Fruit fly (Drosophila melanogaster) whole organism, prepupa: ENCODE results near the gene CG42525.

Experiments
- Blimp-1 ChIP-seq: fragments of 200-800 bp; sonication (Bioruptor generic); optimal IDR thresholded peaks from 3 replicates; lab custom pipeline; 2017; ENCODE audit warnings: missing biosample characterization, missing genetic modification characterization, mild to moderate bottlenecking, moderate library complexity, missing genetic modification reagents
- CG10631 ChIP-seq: fragments of 200-800 bp; sonication (Bioruptor generic); optimal IDR thresholded peaks from 2 replicates; lab custom pipeline; 2016; ENCODE audit warnings: missing biosample characterization, missing genetic modification characterization
- CG10669 ChIP-seq: fragments of 200-800 bp; sonication (Bioruptor generic); optimal IDR thresholded peaks from 3 replicates; lab custom pipeline; 2018; ENCODE audit warnings: missing biosample characterization, mild to moderate bottlenecking, missing genetic modification characterization, moderate library complexity
- CG11294 ChIP-seq: fragments of 200-800 bp; sonication (Bioruptor generic); IDR thresholded peaks from 2 replicates; pipeline ENCODE4 v1.3.6; 2022; ENCODE audit warnings: missing biosample characterization, missing genetic modification characterization
- CG11762 ChIP-seq: fragments of 200-800 bp; sonication (Bioruptor generic); optimal IDR thresholded peaks from 3 replicates; lab custom pipeline; 2016; ENCODE audit warnings: missing biosample characterization, missing genetic modification characterization; ENCODE audit not compliant: insufficient read depth
- CG11902 ChIP-seq: fragments of 200-800 bp; sonication (Bioruptor generic); optimal IDR thresholded peaks from 3 replicates; lab custom pipeline; 2016; ENCODE audit warnings: missing biosample characterization, missing genetic modification characterization
- CG15336 ChIP-seq: fragments of 200-800 bp; sonication (Bioruptor generic); IDR thresholded peaks from 2 replicates; pipeline ENCODE4 v1.3.6; 2022; ENCODE audit warnings: missing biosample characterization, missing genetic modification characterization
- CG1621 ChIP-seq: fragments of 200-800 bp; sonication (Bioruptor generic); optimal IDR thresholded peaks from 3 replicates; lab custom pipeline; 2018; ENCODE audit warnings: missing biosample characterization, mild to moderate bottlenecking, missing genetic modification characterization
- CG3032 ChIP-seq: fragments of 200-800 bp; optimal IDR thresholded peaks from 2 replicates; lab custom pipeline; 2019; ENCODE audit warnings: missing biosample characterization, mild to moderate bottlenecking, missing genetic modification characterization, moderate library complexity
- CG31627 ChIP-seq: fragments of 200-800 bp; sonication (Bioruptor generic); optimal IDR thresholded peaks from 3 replicates; lab custom pipeline; 2016; ENCODE audit warnings: missing biosample characterization, missing genetic modification characterization
- CG34406 ChIP-seq: fragments of 200-800 bp; sonication (Bioruptor generic); optimal IDR thresholded peaks from 3 replicates; lab custom pipeline; 2016; ENCODE audit warnings: missing biosample characterization, missing genetic modification characterization
- CG4318 ChIP-seq: fragments of 200-800 bp; sonication (Bioruptor generic); optimal IDR thresholded peaks from 3 replicates; lab custom pipeline; 2017; ENCODE audit warnings: missing biosample characterization, mild to moderate bottlenecking, missing genetic modification characterization
- CG6163 ChIP-seq: fragments of 200-800 bp; sonication (Bioruptor generic); IDR thresholded peaks from 3 replicates; pipeline ENCODE4 v1.3.6; 2022; ENCODE audit warnings: missing biosample characterization, missing genetic modification characterization
- CG6276 ChIP-seq: fragments of 200-800 bp; sonication (Bioruptor generic); optimal IDR thresholded peaks from 2 replicates; lab custom pipeline; 2017; ENCODE audit warnings: missing biosample characterization, mild to moderate bottlenecking, missing genetic modification characterization
- CG6792 ChIP-seq: fragments of 200-800 bp; sonication (Bioruptor generic); optimal IDR thresholded peaks from 3 replicates; lab custom pipeline; 2016; ENCODE audit warnings: missing biosample characterization, missing genetic modification characterization
- CG6854 ChIP-seq: fragments of 200-800 bp; sonication (Bioruptor generic); optimal IDR thresholded peaks from 2 replicates; lab custom pipeline; 2017; ENCODE audit warnings: missing biosample characterization, mild to moderate bottlenecking, missing genetic modification characterization
- CG7368 ChIP-seq: fragments of 200-800 bp; sonication (Bioruptor generic); optimal IDR thresholded peaks from 3 replicates; lab custom pipeline; 2016; ENCODE audit warnings: missing biosample characterization, missing genetic modification characterization
- CG8119 ChIP-seq: fragments of 200-800 bp; sonication (Bioruptor generic); IDR thresholded peaks from 3 replicates; pipeline ENCODE4 v1.3.6; 2022; ENCODE audit warnings: missing biosample characterization, missing genetic modification characterization
- CG8319 ChIP-seq: fragments of 200-800 bp; sonication (Bioruptor generic); optimal IDR thresholded peaks from 3 replicates; lab custom pipeline; 2016; ENCODE audit warnings: missing biosample characterization, missing genetic modification characterization
- CG9139 ChIP-seq: fragments of 200-800 bp; sonication (Bioruptor generic); optimal IDR thresholded peaks from 3 replicates; lab custom pipeline; 2017; ENCODE audit warnings: missing biosample characterization, mild to moderate bottlenecking, missing genetic modification characterization
- Eip75B ChIP-seq: fragments of 200-800 bp; sonication (Bioruptor generic); optimal IDR thresholded peaks from 3 replicates; lab custom pipeline; 2016; ENCODE audit warnings: missing biosample characterization, missing genetic modification characterization
- Eip78C ChIP-seq: fragments of 200-800 bp; sonication (Bioruptor generic); peaks from one replicate; lab custom pipeline; 2016; ENCODE audit warnings: missing biosample characterization, missing genetic modification characterization
- Eip93F ChIP-seq: fragments of 200-800 bp; sonication (Bioruptor generic); optimal IDR thresholded peaks from 2 replicates; lab custom pipeline; 2016; ENCODE audit warnings: missing biosample characterization, mild to moderate bottlenecking, missing genetic modification characterization
- Ets21C ChIP-seq: fragments of 200-800 bp; sonication (Bioruptor generic); optimal IDR thresholded peaks from 3 replicates; lab custom pipeline; 2016; ENCODE audit warnings: missing biosample characterization, missing genetic modification characterization
- Ets96B ChIP-seq: fragments of 200-800 bp; optimal IDR thresholded peaks from 2 replicates; lab custom pipeline; 2019; ENCODE audit warnings: missing biosample characterization, mild to moderate bottlenecking, missing genetic modification characterization, moderate library complexity
- Gug ChIP-seq: fragments of 200-800 bp; sonication (Bioruptor generic); IDR thresholded peaks from 2 replicates; pipeline ENCODE4 v1.3.6; 2022; ENCODE audit warnings: missing biosample characterization, missing genetic modification characterization
- Hr38 ChIP-seq: sonication (Bioruptor generic); optimal IDR thresholded peaks from 2 replicates; lab custom pipeline; 2016; ENCODE audit warnings: missing biosample characterization, missing genetic modification characterization
- Hr39 ChIP-seq: fragments of 200-800 bp; sonication (Bioruptor generic); optimal IDR thresholded peaks from 2 replicates; lab custom pipeline; 2016; ENCODE audit warnings: missing biosample characterization, missing genetic modification characterization
- Hr4 ChIP-seq: fragments of 200-800 bp; sonication (Bioruptor generic); optimal IDR thresholded peaks from 3 replicates; lab custom pipeline; 2016; ENCODE audit warnings: missing biosample characterization, missing genetic modification characterization
- Lpt ChIP-seq: fragments of 200-800 bp; sonication (Bioruptor generic); optimal IDR thresholded peaks from 3 replicates; lab custom pipeline; 2016; ENCODE audit warnings: missing biosample characterization, missing genetic modification characterization
- Met ChIP-seq: fragments of 200-800 bp; sonication (Bioruptor generic); optimal IDR thresholded peaks from 3 replicates; lab custom pipeline; 2016; ENCODE audit warnings: missing biosample characterization, missing genetic modification characterization
- Sox102F ChIP-seq: fragments of 200-800 bp; sonication (Bioruptor generic); optimal IDR thresholded peaks from 2 replicates; lab custom pipeline; 2016; ENCODE audit warnings: missing biosample characterization, mild to moderate bottlenecking, missing genetic modification characterization
- Sox14 ChIP-seq: fragments of 200-800 bp; sonication (Bioruptor generic); optimal IDR thresholded peaks from 3 replicates; lab custom pipeline; 2016; ENCODE audit warnings: missing biosample characterization, missing genetic modification characterization
- Sox15 ChIP-seq: fragments of 200-800 bp; sonication (Bioruptor generic); optimal IDR thresholded peaks from 3 replicates; lab custom pipeline; 2016; ENCODE audit warnings: missing biosample characterization, missing genetic modification characterization
- achi ChIP-seq: fragments of 200-800 bp; sonication (Bioruptor generic); optimal IDR thresholded peaks from 3 replicates; lab custom pipeline; 2016; ENCODE audit warnings: missing biosample characterization, missing genetic modification characterization
- acj6 ChIP-seq: fragments of 200-800 bp; sonication (Bioruptor generic); optimal IDR thresholded peaks from 3 replicates; lab custom pipeline; 2016; ENCODE audit warnings: missing biosample characterization, missing genetic modification characterization
- cyc ChIP-seq: fragments of 200-800 bp; sonication (Bioruptor generic); optimal IDR thresholded peaks from 3 replicates; lab custom pipeline; 2016; ENCODE audit warnings: missing biosample characterization, missing genetic modification characterization
- dac ChIP-seq: fragments of 200-800 bp; sonication (Bioruptor generic); optimal IDR thresholded peaks from 2 replicates; lab custom pipeline; 2017; ENCODE audit warnings: missing biosample characterization, mild to moderate bottlenecking, missing genetic modification characterization
- dsx ChIP-seq: fragments of 200-800 bp; optimal IDR thresholded peaks from 3 replicates; lab custom pipeline; 2019; ENCODE audit warnings: missing biosample characterization, mild to moderate bottlenecking, missing genetic modification characterization, moderate library complexity; ENCODE audit not compliant: poor library complexity, severe bottlenecking
- eg ChIP-seq: fragments of 200-800 bp; sonication (Bioruptor generic); IDR thresholded peaks from 3 replicates; pipeline ENCODE4 v1.3.6; 2022; ENCODE audit warnings: missing biosample characterization, missing genetic modification characterization
- esn ChIP-seq: fragments of 200-800 bp; sonication (Bioruptor generic); optimal IDR thresholded peaks from 2 replicates; lab custom pipeline; 2016; ENCODE audit warnings: missing biosample characterization, mild to moderate bottlenecking, missing genetic modification characterization, moderate library complexity
- fd59A ChIP-seq: fragments of 200-800 bp; sonication (Bioruptor generic); optimal IDR thresholded peaks from 2 replicates; lab custom pipeline; 2017; ENCODE audit warnings: missing biosample characterization, mild to moderate bottlenecking, missing genetic modification characterization, missing genetic modification reagents
- fd85E ChIP-seq: fragments of 200-800 bp; sonication (Bioruptor generic); optimal IDR thresholded peaks from 3 replicates; lab custom pipeline; 2016; ENCODE audit warnings: missing biosample characterization, missing genetic modification characterization
- fkh ChIP-seq: fragments of 200-800 bp; sonication (Bioruptor generic); optimal IDR thresholded peaks from 3 replicates; lab custom pipeline; 2017; ENCODE audit warnings: missing biosample characterization, mild to moderate bottlenecking, missing genetic modification characterization, moderate library complexity
- lz ChIP-seq: fragments of 200-800 bp; sonication (Bioruptor generic); optimal IDR thresholded peaks from 3 replicates; lab custom pipeline; 2016; ENCODE audit warnings: missing biosample characterization, missing genetic modification characterization
- net ChIP-seq: fragments of 200-800 bp; sonication (Bioruptor generic); optimal IDR thresholded peaks from 3 replicates; lab custom pipeline; 2016; ENCODE audit warnings: missing biosample characterization, missing genetic modification characterization
- pdm3 ChIP-seq: fragments of 200-800 bp; sonication (Bioruptor generic); optimal IDR thresholded peaks from 3 replicates; lab custom pipeline; 2016; ENCODE audit warnings: missing biosample characterization, missing genetic modification characterization
- spab ChIP-seq: fragments of 200-800 bp; sonication (Bioruptor generic); optimal IDR thresholded peaks from 2 replicates; lab custom pipeline; 2017; ENCODE audit warnings: missing biosample characterization, mild to moderate bottlenecking, missing genetic modification characterization, missing genetic modification reagents
- svp ChIP-seq: fragments of 200-800 bp; sonication (Bioruptor generic); peaks from one replicate; lab custom pipeline; 2016; ENCODE audit warnings: missing biosample characterization, missing genetic modification characterization
- topi ChIP-seq: fragments of 200-800 bp; sonication (Bioruptor generic); optimal IDR thresholded peaks from 3 replicates; lab custom pipeline; 2016; ENCODE audit warnings: missing biosample characterization, missing genetic modification characterization

The CG42525 gene

dm6 chr3L:3198447-3199402 lies 9.2 kb upstream of the CG42525 start, which contains the start of the genes CG32276 and gry:
TSS of gene CG32276 (minus strand) at chr3L:3199047.
TSS of gene gry (plus strand) at chr3L:3199090.
- TF ChIP-seq CG8119 (GFP tag; lab: Robert Waterston, UW) (peak; percentile 32; the same call in 1 of the 3 replicates), Eip78C (GFP tag; lab: Kevin White, UChicago) (no peak), Sox102F (GFP tag; lab: Kevin White, UChicago) (peak; percentile 75), CG1621 (tag; lab: Kevin White, UChicago) (peak; percentile 48), CG9139 (no peak), CG6163 (GFP tag; lab: Robert Waterston, UW) (peak; percentile 65), Gug (GFP tag; lab: Robert Waterston, UW) (0 out of 2 replicates have a peak, but pooled peaks have one; percentile 27), CG6854 (GFP tag; lab: Kevin White, UChicago) (peak; percentile 71), Blimp-1 (peak; percentile 38), spab (no peak), acj6 (GFP tag; lab: Kevin White, UChicago) (peak; percentile 73), esn (GFP tag; lab: Kevin White, UChicago) (peak; percentile 77), lz (GFP tag; lab: Kevin White, UChicago) (peak; percentile 85), CG6276 (GFP tag; lab: Kevin White, UChicago) (no peak), CG11762 (peak; percentile 64), Lpt (GFP tag; lab: Kevin White, UChicago) (no peak), CG7368 (no peak), Hr39 (GFP tag; lab: Kevin White, UChicago) (peak; percentile 80), CG4318 (no peak), Met (GFP tag; lab: Kevin White, UChicago) (no peak), dsx (GFP tag; lab: Kevin White, UChicago) (no peak), cyc (GFP tag; lab: Kevin White, UChicago) (peak; percentile 81), pdm3 (GFP tag; lab: Kevin White, UChicago) (no peak), CG3032 (tag; lab: Kevin White, UChicago) (peak; percentile 75), Sox14 (GFP tag; lab: Kevin White, UChicago) (no peak), CG10631 (GFP tag; lab: Kevin White, UChicago) (no peak), CG15336 (GFP tag; lab: Robert Waterston, UW) (peak; percentile 45; the same call in 1 of the 2 replicates), net (GFP tag; lab: Kevin White, UChicago) (no peak), CG10669 (GFP tag; lab: Kevin White, UChicago) (no peak), Eip75B (GFP tag; lab: Kevin White, UChicago) (no peak), dac (no peak), CG11902 (GFP tag; lab: Kevin White, UChicago) (peak; percentile 63), Eip93F (GFP tag; lab: Kevin White, UChicago) (peak; percentile 78), Ets21C (GFP tag; lab: Kevin White, UChicago) (peak; percentile 77), CG31627 (GFP tag; lab: Kevin White, UChicago) (peak; percentile 78), Hr38 (GFP tag; lab: Kevin White, UChicago) (peak; percentile 0), topi (GFP tag; lab: Kevin White, UChicago) (peak; percentile 70), CG11294 (GFP tag; lab: Robert Waterston, UW) (peak; percentile 22; the same call in 1 of the 2 replicates), fkh (GFP tag; lab: Kevin White, UChicago) (peak; percentile 20), eg (GFP tag; lab: Robert Waterston, UW) (peak; percentile 72), CG6792 (GFP tag; lab: Kevin White, UChicago) (peak; percentile 78), svp (peak; percentile 86), CG8319 (GFP tag; lab: Kevin White, UChicago) (peak; percentile 57), Ets96B (tag; lab: Kevin White, UChicago) (no peak), achi (GFP tag; lab: Kevin White, UChicago) (peak; percentile 60), fd59A (GFP tag; lab: Kevin White, UChicago) (peak; percentile 11), Sox15 (GFP tag; lab: Kevin White, UChicago) (peak; percentile 51), Hr4 (GFP tag; lab: Kevin White, UChicago) (no peak), fd85E (GFP tag; lab: Kevin White, UChicago) (peak; percentile 3), CG34406 (GFP tag; lab: Kevin White, UChicago) (peak; percentile 50)
